Fruit fly (Drosophila melanogaster): Measurements from ENCODE around the gene CG33322.

CG33322 gene

DNA sequence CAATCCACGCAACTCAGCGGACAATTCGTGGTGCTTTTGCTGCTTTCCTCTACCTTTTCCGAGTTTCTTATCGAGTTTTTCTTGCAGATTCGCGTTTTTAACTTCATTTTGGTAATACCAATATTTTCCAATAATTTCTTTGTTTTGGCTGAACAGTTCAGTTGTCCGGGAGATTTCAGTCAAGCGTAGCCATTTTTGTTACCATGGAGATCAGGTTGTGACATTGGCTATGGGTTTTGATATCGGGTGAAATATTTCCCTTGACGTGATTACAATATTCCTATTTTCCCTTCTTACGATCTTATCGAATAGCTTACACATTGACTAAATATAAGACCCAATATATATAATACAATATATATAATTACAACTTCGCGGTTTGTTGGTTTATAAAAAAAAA is 19.5 kb upstream of the CG33322 start, which contains the start of gene Oseg5:
Gene Oseg5, minus strand, starts transcription at position 340 of the 400 bp plus-strand sequence.
- TF ChIP-seq sug (tag; optimal IDR thresholded peaks at IDR 0.05), result peak; percentile 15
- peak; percentile 1 for TF ChIP-seq stwl (tag; optimal IDR thresholded peaks at IDR 0.05)
- peak; percentile 67 for TF ChIP-seq CG15601 (tag; optimal IDR thresholded peaks at IDR 0.05)
- TF ChIP-seq gfzf (GFP tag; optimal IDR thresholded peaks at IDR 0.05), result peak; percentile 47
- peak; percentile 78 for TF ChIP-seq CTCF (GFP tag; optimal IDR thresholded peaks at IDR 0.05)
- TF ChIP-seq phol (tag; optimal IDR thresholded peaks at IDR 0.05), result peak; percentile 67
- 0 out of 3 replicates have a peak, but pooled peaks have one; percentile 51 for TF ChIP-seq CG2199 (GFP tag; IDR thresholded peaks at IDR 0.05)
- TF ChIP-seq CG31224 (GFP tag; IDR thresholded peaks at IDR 0.05), result no peak
- peak; percentile 18 for TF ChIP-seq Med (GFP tag)
- no peak for TF ChIP-seq CG1792 (GFP tag; optimal IDR thresholded peaks at IDR 0.05)
- peak; percentile 96 for TF ChIP-seq Rfx (GFP tag; IDR thresholded peaks at IDR 0.05)
- peak; percentile 54 for TF ChIP-seq pita (GFP tag; optimal IDR thresholded peaks at IDR 0.05)
- TF ChIP-seq Dbx (GFP tag; IDR thresholded peaks at IDR 0.05), result no peak
- peak; percentile 30 for TF ChIP-seq Ets97D (GFP tag; optimal IDR thresholded peaks at IDR 0.05)
- 0 out of 2 replicates have a peak, but pooled peaks have one; percentile 20 for TF ChIP-seq vvl (GFP tag; IDR thresholded peaks at IDR 0.05)
- TF ChIP-seq GATAe (GFP tag; conservative IDR thresholded peaks at IDR 0.05), result no peak
- no peak for TF ChIP-seq CkIIα-i1 (GFP tag; IDR thresholded peaks at IDR 0.05)

DNA sequence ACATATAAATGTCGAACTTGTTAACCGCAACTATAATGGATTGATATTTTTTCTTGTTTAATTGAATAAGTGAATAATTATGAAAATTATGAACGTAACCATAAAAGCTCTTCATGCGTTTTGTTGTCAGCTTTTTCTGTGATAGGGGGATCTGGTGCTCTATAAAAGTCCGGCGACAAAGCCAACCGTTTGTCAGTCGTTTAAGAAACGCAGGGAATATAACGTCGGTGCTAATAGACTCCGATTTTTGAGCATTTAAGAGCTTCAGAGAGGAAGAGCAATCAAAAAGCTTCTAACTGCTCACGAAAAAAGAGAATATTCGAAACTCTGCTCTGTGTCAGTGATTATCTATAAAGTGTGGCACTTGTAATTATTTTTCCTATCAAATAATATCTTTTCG is 15.0 kb upstream of the CG33322 start, which contains the start of gene CG31674:
Gene CG31674, plus strand, starts transcription at position 203 of the 400 bp plus-strand sequence.
- TF ChIP-seq CG34422 (GFP tag; IDR thresholded peaks at IDR 0.05), result no peak
- TF ChIP-seq grau (tag; optimal IDR thresholded peaks at IDR 0.05), result no peak
- no peak for TF ChIP-seq CG6654 (GFP tag; optimal IDR thresholded peaks at IDR 0.05)
- TF ChIP-seq D19A (tag; optimal IDR thresholded peaks at IDR 0.05), result peak; percentile 81
- no peak for TF ChIP-seq Oli (tag; optimal IDR thresholded peaks at IDR 0.05)
- no peak for TF ChIP-seq CG11398 (GFP tag; optimal IDR thresholded peaks at IDR 0.05)
- peak; percentile 3 for TF ChIP-seq dmrt99B (tag; optimal IDR thresholded peaks at IDR 0.05)
- TF ChIP-seq CG15514 (GFP tag; optimal IDR thresholded peaks at IDR 0.05), result peak; percentile 11
- peak; percentile 21; the same call in 1 of the 2 replicates for TF ChIP-seq Rfx (GFP tag; IDR thresholded peaks at IDR 0.05)
- TF ChIP-seq Jarid2 (GFP tag; optimal IDR thresholded peaks at IDR 0.05), result peak; percentile 51
- TF ChIP-seq Spps (tag; optimal IDR thresholded peaks at IDR 0.05), result no peak
- peak; percentile 21 for TF ChIP-seq CG3281 (GFP tag; optimal IDR thresholded peaks at IDR 0.05)
- no peak for TF ChIP-seq CG8290 (GFP tag; optimal IDR thresholded peaks at IDR 0.05)
- TF ChIP-seq CG8290 (tag; optimal IDR thresholded peaks at IDR 0.05), result peak in 1 of 2 experiments; percentile 19
- peak; percentile 6 for TF ChIP-seq CG15601 (tag; optimal IDR thresholded peaks at IDR 0.05)
- TF ChIP-seq CG32532 (GFP tag; IDR thresholded peaks at IDR 0.05), result peak; percentile 23; the same call in 1 of the 2 replicates
- TF ChIP-seq crp (GFP tag; optimal IDR thresholded peaks at IDR 0.05), result no peak
- TF ChIP-seq tll (GFP tag; optimal IDR thresholded peaks at IDR 0.05), result no peak
- TF ChIP-seq CG13775 (GFP tag; optimal IDR thresholded peaks at IDR 0.05), result no peak
- TF ChIP-seq chif (GFP tag; optimal IDR thresholded peaks at IDR 0.05), result no peak
- no peak for TF ChIP-seq CG14667 (GFP tag; IDR thresholded peaks at IDR 0.05)
- TF ChIP-seq CG3163 (GFP tag; optimal IDR thresholded peaks at IDR 0.05), result peak; percentile 96
- TF ChIP-seq sug (tag; optimal IDR thresholded peaks at IDR 0.05), result peak; percentile 37
- TF ChIP-seq BtbVII (GFP tag; optimal IDR thresholded peaks at IDR 0.05), result peak; percentile 11
- peak; percentile 47 to 81 for TF ChIP-seq Trl (optimal IDR thresholded peaks at IDR 0.05)
- no peak for TF ChIP-seq Trl (GFP tag; optimal IDR thresholded peaks at IDR 0.05)
- no peak for TF ChIP-seq CG13894 (tag; optimal IDR thresholded peaks at IDR 0.05)
- TF ChIP-seq sens (GFP tag), result peak; percentile 28
- no peak; the same call in 1 of the 2 replicates for TF ChIP-seq bbx (GFP tag; IDR thresholded peaks at IDR 0.05; ENCODE audit: partially characterized antibody)
- TF ChIP-seq CHES-1-like (GFP tag; optimal IDR thresholded peaks at IDR 0.05), result no peak
- TF ChIP-seq rib (GFP tag; IDR thresholded peaks at IDR 0.05), result no peak
- TF ChIP-seq lola (GFP tag; optimal IDR thresholded peaks at IDR 0.05), result no peak
- TF ChIP-seq HLH4C (GFP tag; IDR thresholded peaks at IDR 0.05; ENCODE audit: partially characterized antibody), result no peak
- peak; percentile 24 for TF ChIP-seq Fer1 (GFP tag; optimal IDR thresholded peaks at IDR 0.05)
- TF ChIP-seq schlank (tag; optimal IDR thresholded peaks at IDR 0.05), result no peak
- TF ChIP-seq da (GFP tag; optimal IDR thresholded peaks at IDR 0.05), result no peak

Measured in whole organism, embryonic.